Fruit fly (Drosophila melanogaster): ENCODE measurements around the gene Nepl17.

- TF ChIP-seq cic (GFP tag; optimal IDR thresholded peaks at IDR 0.05) (no peak), cnc (optimal IDR thresholded peaks at IDR 0.05) (no peak), CG33017 (tag; optimal IDR thresholded peaks at IDR 0.05) (no peak)
Observed at dm6 chr3R:28898921-28899545, 26.3 kb downstream of the Nepl17 start.

Data from whole organism, adult.